Fruit fly (Drosophila melanogaster): ENCODE measurements around the gene CG32820.

Gene CG32820

DNA sequence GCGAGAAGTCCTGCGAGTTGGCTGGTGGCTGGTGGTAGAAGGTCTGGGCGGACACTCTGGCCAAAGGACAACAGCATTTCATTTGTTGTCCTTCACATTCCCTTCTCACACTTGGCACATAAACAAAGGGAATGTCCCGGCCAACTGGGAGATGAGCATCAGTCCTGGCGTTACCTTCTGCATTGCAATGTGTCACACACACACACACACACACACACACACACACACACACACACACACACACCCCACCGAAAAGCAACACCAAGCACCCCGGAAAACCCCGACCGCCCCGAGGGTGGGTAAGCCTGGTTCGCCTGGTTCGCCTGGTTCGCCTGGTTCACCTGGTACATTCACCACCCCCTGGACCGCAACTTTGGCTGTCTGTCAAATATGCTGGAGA lies 47.2 kb downstream of the CG32820 start:
- no peak for TF ChIP-seq noc (tag; optimal IDR thresholded peaks at IDR 0.05)

DNA sequence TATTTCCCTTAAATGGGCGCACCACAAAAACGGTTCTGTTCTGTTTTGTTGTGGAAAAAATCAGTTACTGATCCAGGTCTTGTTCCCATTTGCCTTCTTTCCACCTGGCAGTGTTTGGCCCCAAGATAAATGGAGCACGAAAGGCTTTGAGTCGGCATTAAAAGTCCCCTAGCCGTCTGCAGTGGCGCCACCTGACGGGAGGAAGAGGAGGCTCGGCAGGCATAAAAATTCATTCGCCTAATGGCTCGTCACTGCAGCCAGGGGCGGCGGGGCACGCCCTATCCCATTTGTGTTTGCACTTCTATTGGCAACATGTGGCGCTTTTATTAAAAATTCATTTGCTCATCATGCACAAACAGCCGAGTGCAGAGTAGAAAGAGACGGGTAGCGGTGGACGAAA lies 49.5 kb downstream of the CG32820 start:
- no peak for TF ChIP-seq noc (tag; optimal IDR thresholded peaks at IDR 0.05)

DNA sequence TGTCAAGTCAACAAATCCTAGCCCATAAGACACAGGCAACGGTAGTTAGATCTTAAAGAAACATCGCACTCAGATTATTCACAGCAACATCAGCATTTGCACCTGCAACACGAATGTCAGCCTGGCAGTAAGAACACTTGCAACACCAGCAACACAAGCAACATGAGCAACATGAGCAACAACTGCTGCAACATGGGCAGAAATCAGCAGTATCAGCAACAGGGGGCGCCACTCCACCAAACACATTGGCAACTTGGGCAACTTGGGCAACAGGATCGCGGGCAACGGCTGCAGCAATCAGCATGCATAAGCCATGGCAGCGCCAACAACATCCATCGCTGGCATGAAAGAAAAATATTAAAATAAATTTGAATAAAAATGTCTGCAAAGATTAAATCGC lies 52.2 kb downstream of the CG32820 start:
- TF ChIP-seq noc (tag; optimal IDR thresholded peaks at IDR 0.05), result no peak

Data from whole organism, larva.